Worm (Caenorhabditis elegans) whole organism, L2 larva: Measurements from ENCODE around the gene Y71H2AM.3.
A peak's percentile ranks its signal among the peaks of the same experiment; 100 is the strongest.

ENCODE experiments used
- C34F6.9 ChIP-seq: fragments of 150-350 bp; optimal IDR thresholded peaks from 2 replicates; lab custom pipeline; 2014; ENCODE audit warnings: missing biosample characterization, missing genetic modification characterization
- F13H6.1 ChIP-seq: sonication (generic microtip); optimal IDR thresholded peaks from 2 replicates; lab custom pipeline; 2016; ENCODE audit warnings: missing genetic modification characterization, missing compliant biosample characterization
- R02D3.7 ChIP-seq: fragments of 150-350 bp; optimal IDR thresholded peaks from 2 replicates; lab custom pipeline; 2014; ENCODE audit warnings: missing biosample characterization, missing genetic modification characterization
- Y55F3AM.14 ChIP-seq: fragments of 200-800 bp; sonication (Bioruptor generic); optimal IDR thresholded peaks from 2 replicates; lab custom pipeline; 2018; ENCODE audit warnings: mild to moderate bottlenecking, missing genetic modification characterization, missing compliant biosample characterization
- ZK546.5 ChIP-seq: sonication (generic microtip); optimal IDR thresholded peaks from 2 replicates; lab custom pipeline; 2017; ENCODE audit warnings: missing biosample characterization, missing genetic modification characterization
- alr-1 ChIP-seq: fragments of 150-350 bp; optimal IDR thresholded peaks from 2 replicates; lab custom pipeline; 2014; ENCODE audit warnings: missing biosample characterization, missing genetic modification characterization
- aly-2 ChIP-seq: fragments of 150-350 bp; optimal IDR thresholded peaks from 2 replicates; lab custom pipeline; 2014; ENCODE audit warnings: missing biosample characterization, missing genetic modification characterization
- ama-1 ChIP-seq: fragments of 150-350 bp; optimal IDR thresholded peaks from 2 replicates; lab custom pipeline; 2018; ENCODE audit warnings: inconsistent platforms
- blmp-1 ChIP-seq: sonication (generic microtip); optimal IDR thresholded peaks from 2 replicates; lab custom pipeline; 2017; ENCODE audit warnings: missing genetic modification characterization, mild to moderate bottlenecking, missing compliant biosample characterization, antibody characterized with exemption, moderate library complexity; ENCODE audit not compliant: insufficient read depth
- ceh-16 ChIP-seq: fragments of 150-350 bp; optimal IDR thresholded peaks from 2 replicates; lab custom pipeline; 2014; ENCODE audit warnings: missing biosample characterization, missing genetic modification characterization
- ceh-82 ChIP-seq: fragments of 150-350 bp; optimal IDR thresholded peaks from 2 replicates; lab custom pipeline; 2014; ENCODE audit warnings: missing biosample characterization, missing genetic modification characterization
- crh-2 ChIP-seq: sonication (generic microtip); optimal IDR thresholded peaks from 2 replicates; lab custom pipeline; 2017; ENCODE audit warnings: missing biosample characterization, missing genetic modification characterization
- dmd-4 ChIP-seq: sonication (generic microtip); optimal IDR thresholded peaks from 2 replicates; lab custom pipeline; 2017; ENCODE audit warnings: missing biosample characterization, missing genetic modification characterization
- egl-27 ChIP-seq: sonication (generic microtip); optimal IDR thresholded peaks from 3 replicates; lab custom pipeline; 2017; ENCODE audit warnings: missing biosample characterization, missing genetic modification reagents, missing genetic modification characterization
- elt-1 ChIP-seq: fragments of 150-350 bp; optimal IDR thresholded peaks from 2 replicates; lab custom pipeline; 2014; ENCODE audit warnings: missing biosample characterization, missing genetic modification characterization
- elt-3 ChIP-seq: sonication (generic microtip); optimal IDR thresholded peaks from 2 replicates; lab custom pipeline; 2017; ENCODE audit warnings: missing biosample characterization, missing genetic modification characterization
- gmeb-1 ChIP-seq: fragments of 150-350 bp; optimal IDR thresholded peaks from 2 replicates; lab custom pipeline; 2014; ENCODE audit warnings: missing biosample characterization, missing genetic modification characterization
- lin-11 ChIP-seq: fragments of 150-350 bp; sonication (generic microtip); optimal IDR thresholded peaks from 2 replicates; lab custom pipeline; 2014; ENCODE audit warnings: missing biosample characterization, missing genetic modification characterization, inconsistent platforms, mixed read lengths
- lin-13 ChIP-seq: fragments of 150-350 bp; optimal IDR thresholded peaks from 2 replicates; lab custom pipeline; 2014; ENCODE audit warnings: missing biosample characterization, missing genetic modification reagents, missing genetic modification characterization
- lin-39 ChIP-seq: fragments of 150-350 bp; optimal IDR thresholded peaks from 2 replicates; lab custom pipeline; 2014; ENCODE audit warnings: missing biosample characterization, missing genetic modification reagents, missing genetic modification characterization
- lsy-2 ChIP-seq, 2 experiments: fragments of 150-350 bp in 1 of 2; sonication (generic microtip) in 1 of 2; optimal IDR thresholded peaks; 2 replicates each; lab custom pipeline; 2014 to 2017; ENCODE audit warnings: missing biosample characterization in 2 of 2, missing genetic modification characterization in 2 of 2
- mbf-1 ChIP-seq: sonication (generic microtip); optimal IDR thresholded peaks from 2 replicates; lab custom pipeline; 2017; ENCODE audit warnings: missing biosample characterization, missing genetic modification characterization
- mdl-1 ChIP-seq, 2 experiments: fragments of 150-350 bp in 1 of 2; sonication (generic microtip) in 1 of 2; optimal IDR thresholded peaks; 2 replicates each; lab custom pipeline; 2017; ENCODE audit warnings: missing biosample characterization in 2 of 2, missing genetic modification characterization in 2 of 2
- nhr-10 ChIP-seq: sonication (generic microtip); optimal IDR thresholded peaks from 2 replicates; lab custom pipeline; 2017; ENCODE audit warnings: missing biosample characterization, missing genetic modification characterization
- nhr-11 ChIP-seq: fragments of 150-350 bp; optimal IDR thresholded peaks from 2 replicates; lab custom pipeline; 2014; ENCODE audit warnings: missing biosample characterization, missing genetic modification characterization
- nhr-12 ChIP-seq: fragments of 150-350 bp; optimal IDR thresholded peaks from 2 replicates; lab custom pipeline; 2014; ENCODE audit warnings: missing biosample characterization, missing genetic modification characterization
- nhr-129 ChIP-seq: fragments of 150-350 bp; optimal IDR thresholded peaks from 2 replicates; lab custom pipeline; 2014; ENCODE audit warnings: missing biosample characterization, missing genetic modification characterization
- nhr-21 ChIP-seq: fragments of 150-350 bp; optimal IDR thresholded peaks from 2 replicates; lab custom pipeline; 2014; ENCODE audit warnings: missing biosample characterization, missing genetic modification characterization
- nhr-23 ChIP-seq: fragments of 150-350 bp; optimal IDR thresholded peaks from 2 replicates; lab custom pipeline; 2014; ENCODE audit warnings: missing biosample characterization, missing genetic modification reagents, missing genetic modification characterization
- nhr-237 ChIP-seq: fragments of 150-350 bp; optimal IDR thresholded peaks from 2 replicates; lab custom pipeline; 2014; ENCODE audit warnings: missing biosample characterization, missing genetic modification characterization
- nhr-25 ChIP-seq: fragments of 150-350 bp; sonication (generic microtip); optimal IDR thresholded peaks from 3 replicates; lab custom pipeline; 2014; ENCODE audit warnings: missing biosample characterization, missing genetic modification characterization
- nhr-6 ChIP-seq: fragments of 150-350 bp; optimal IDR thresholded peaks from 2 replicates; lab custom pipeline; 2014; ENCODE audit warnings: missing biosample characterization, missing genetic modification characterization
- nhr-77 ChIP-seq: fragments of 150-350 bp; optimal IDR thresholded peaks from 2 replicates; lab custom pipeline; 2014; ENCODE audit warnings: missing biosample characterization, missing genetic modification characterization
- peb-1 ChIP-seq: fragments of 150-350 bp; optimal IDR thresholded peaks from 2 replicates; lab custom pipeline; 2014; ENCODE audit warnings: missing biosample characterization, missing genetic modification characterization
- sem-4 ChIP-seq: fragments of 150-350 bp; optimal IDR thresholded peaks from 2 replicates; lab custom pipeline; 2014; ENCODE audit warnings: missing biosample characterization, missing genetic modification reagents, missing genetic modification characterization
- sma-3 ChIP-seq: sonication (generic microtip); optimal IDR thresholded peaks from 2 replicates; lab custom pipeline; 2016; ENCODE audit warnings: missing genetic modification reagents, missing genetic modification characterization, missing compliant biosample characterization
- sma-9 ChIP-seq, 2 experiments: fragments of 150-350 bp in 1 of 2; sonication (generic microtip) in 1 of 2; optimal IDR thresholded peaks; 2 replicates each; lab custom pipeline; 2014 to 2016; ENCODE audit warnings: missing genetic modification characterization in 2 of 2, mild to moderate bottlenecking in 1 of 2, missing biosample characterization in 1 of 2, missing compliant biosample characterization in 1 of 2, missing genetic modification reagents in 1 of 2, moderate library complexity in 1 of 2
- unc-39 ChIP-seq: fragments of 150-350 bp; optimal IDR thresholded peaks from 2 replicates; lab custom pipeline; 2014; ENCODE audit warnings: missing biosample characterization, missing genetic modification characterization
- unc-55 ChIP-seq: fragments of 150-350 bp; sonication (generic microtip); optimal IDR thresholded peaks from 3 replicates; lab custom pipeline; 2014; ENCODE audit warnings: missing biosample characterization, missing genetic modification reagents, missing genetic modification characterization
- unc-62 ChIP-seq: fragments of 150-350 bp; optimal IDR thresholded peaks from 2 replicates; lab custom pipeline; 2014; ENCODE audit warnings: missing biosample characterization, missing genetic modification reagents, missing genetic modification characterization
- zag-1 ChIP-seq: fragments of 150-350 bp; optimal IDR thresholded peaks from 2 replicates; lab custom pipeline; 2014; ENCODE audit warnings: missing biosample characterization, missing genetic modification characterization
- ztf-1 ChIP-seq: fragments of 200-800 bp; sonication (Bioruptor generic); conservative IDR thresholded peaks from 2 replicates; pipeline ENCODE4 v1.3.6; 2022; ENCODE audit warnings: missing genetic modification characterization, missing compliant biosample characterization
- ztf-11 ChIP-seq: sonication (generic microtip); optimal IDR thresholded peaks from 2 replicates; lab custom pipeline; 2017; ENCODE audit warnings: missing biosample characterization, missing genetic modification characterization
- ztf-4 ChIP-seq: fragments of 150-350 bp; optimal IDR thresholded peaks from 2 replicates; lab custom pipeline; 2014; ENCODE audit warnings: missing biosample characterization, missing genetic modification characterization

Y71H2AM.3 gene

DNA sequence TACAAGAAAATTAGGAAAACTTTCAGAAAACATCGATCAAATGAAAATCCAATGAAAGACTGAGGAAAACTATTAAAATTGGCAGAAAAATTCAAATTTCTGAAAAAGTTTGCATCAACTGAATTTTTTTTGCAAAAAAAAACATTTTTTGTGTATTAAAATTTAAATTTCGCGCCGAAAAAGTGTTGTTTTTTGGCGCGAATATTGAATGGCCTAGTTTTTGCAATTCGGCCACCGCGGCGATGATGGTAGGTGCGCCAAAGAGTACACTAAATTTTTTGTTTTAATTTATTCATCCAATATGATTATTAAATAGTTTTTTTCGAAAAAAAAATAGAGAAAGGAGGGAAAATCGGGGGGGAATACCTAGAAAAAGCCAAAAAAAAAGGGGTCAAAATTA is 36.2 kb upstream of the Y71H2AM.3 start:
- TF ChIP-seq sem-4 (tag; lab: Kevin White, UChicago) (no peak), Y55F3AM.14 (GFP tag; lab: Kevin White, UChicago) (no peak), ztf-4 (tag; lab: Kevin White, UChicago) (no peak), egl-27 (no peak), unc-62 (GFP tag; lab: Kevin White, UChicago) (no peak), gmeb-1 (tag; lab: Kevin White, UChicago) (no peak), nhr-25 (tag; lab: Kevin White, UChicago) (no peak), nhr-237 (tag; lab: Kevin White, UChicago) (no peak), aly-2 (no peak), mbf-1 (tag; lab: Kevin White, UChicago) (no peak), F13H6.1 (tag; lab: Kevin White, UChicago) (no peak), nhr-12 (no peak), ama-1 (lab: Kevin White, UChicago) (no peak), nhr-11 (no peak), nhr-21 (tag; lab: Kevin White, UChicago) (no peak), ztf-1 (GFP tag; lab: Robert Waterston, UW) (no peak), nhr-129 (tag; lab: Kevin White, UChicago) (no peak)

ce11 chrIII:2770752-2771151 is 34.5 kb upstream of the Y71H2AM.3 start:
- no peak for TF ChIP-seq C34F6.9 (tag; lab: Kevin White, UChicago)
- no peak for TF ChIP-seq ama-1 (lab: Kevin White, UChicago)
- no peak for TF ChIP-seq nhr-77
- no peak for TF ChIP-seq elt-1 (tag; lab: Kevin White, UChicago)
- no peak for TF ChIP-seq F13H6.1 (tag; lab: Kevin White, UChicago)
- no peak for TF ChIP-seq ztf-11 (tag; lab: Kevin White, UChicago)
- TF ChIP-seq elt-3 (tag; lab: Kevin White, UChicago) = no peak
- no peak for TF ChIP-seq sma-9 (GFP tag; optimal IDR thresholded peaks at IDR 0.05; lab: Kevin White, UChicago)
- no peak for TF ChIP-seq sma-9 (tag; optimal IDR thresholded peaks at IDR 0.05; lab: Kevin White, UChicago)
- TF ChIP-seq ZK546.5 = no peak
- no peak for TF ChIP-seq peb-1
- TF ChIP-seq sma-3 (GFP tag; lab: Kevin White, UChicago) = no peak
- no peak for TF ChIP-seq alr-1 (tag; lab: Kevin White, UChicago)
- no peak for TF ChIP-seq lin-13 (GFP tag; lab: Kevin White, UChicago)
- TF ChIP-seq nhr-21 (tag; lab: Kevin White, UChicago) = no peak
- TF ChIP-seq mdl-1 (tag; optimal IDR thresholded peaks at IDR 0.05; lab: Kevin White, UChicago) = no peak
- TF ChIP-seq, all 48 proteins: peak for 0

ce11 chrIII:2778655-2779054 is 26.6 kb upstream of the Y71H2AM.3 start, which contains the start of gene laf-1:
Gene laf-1, minus strand, starts transcription at chrIII:2779053.
- TF ChIP-seq unc-39 (tag; lab: Kevin White, UChicago) (no peak), ztf-1 (GFP tag; lab: Robert Waterston, UW) (no peak), lin-11 (tag; lab: Kevin White, UChicago) (no peak), ceh-82 (no peak), zag-1 (no peak), Y55F3AM.14 (GFP tag; lab: Kevin White, UChicago) (no peak), nhr-11 (no peak), nhr-25 (tag; lab: Kevin White, UChicago) (no peak), nhr-23 (tag; lab: Kevin White, UChicago) (no peak), lsy-2 (tag; optimal IDR thresholded peaks at IDR 0.05; lab: Kevin White, UChicago) (no peak), unc-55 (no peak), nhr-129 (tag; lab: Kevin White, UChicago) (no peak), sem-4 (tag; lab: Kevin White, UChicago) (no peak), elt-1 (tag; lab: Kevin White, UChicago) (no peak), ztf-11 (tag; lab: Kevin White, UChicago) (no peak), peb-1 (no peak), elt-3 (tag; lab: Kevin White, UChicago) (no peak), unc-62 (GFP tag; lab: Kevin White, UChicago) (no peak)

- TF ChIP-seq C34F6.9 (tag; lab: Kevin White, UChicago) (peak; percentile 14), ama-1 (lab: Kevin White, UChicago) (no peak), blmp-1 (tag; lab: Kevin White, UChicago) (no peak), unc-55 (peak; percentile 30), ceh-82 (no peak), nhr-23 (tag; lab: Kevin White, UChicago) (no peak), Y55F3AM.14 (GFP tag; lab: Kevin White, UChicago) (no peak), ceh-16 (tag; lab: Kevin White, UChicago) (no peak), sma-9 (GFP tag; optimal IDR thresholded peaks at IDR 0.05; lab: Kevin White, UChicago) (no peak), sma-9 (tag; optimal IDR thresholded peaks at IDR 0.05; lab: Kevin White, UChicago) (no peak), R02D3.7 (tag; lab: Kevin White, UChicago) (no peak), ztf-11 (tag; lab: Kevin White, UChicago) (no peak), sem-4 (tag; lab: Kevin White, UChicago) (no peak), ztf-4 (tag; lab: Kevin White, UChicago) (no peak), lsy-2 (tag; optimal IDR thresholded peaks at IDR 0.05; lab: Kevin White, UChicago) (no peak), aly-2 (no peak), nhr-10 (tag; lab: Kevin White, UChicago) (no peak), mbf-1 (tag; lab: Kevin White, UChicago) (no peak), nhr-6 (tag; lab: Kevin White, UChicago) (no peak), mdl-1 (tag; optimal IDR thresholded peaks at IDR 0.05; lab: Kevin White, UChicago) (peak in 1 of 2 experiments; percentile 19), gmeb-1 (tag; lab: Kevin White, UChicago) (no peak), nhr-12 (no peak), peb-1 (no peak), sma-3 (GFP tag; lab: Kevin White, UChicago) (no peak), dmd-4 (tag; lab: Kevin White, UChicago) (no peak), crh-2 (tag; lab: Kevin White, UChicago) (peak; percentile 40), lin-11 (tag; lab: Kevin White, UChicago) (no peak), lin-39 (tag; lab: Kevin White, UChicago) (no peak)
Measured at ce11 chrIII:2780283-2780682, 24.9 kb upstream of the Y71H2AM.3 start.
